Worm (Caenorhabditis elegans) whole organism, late embryonic: ENCODE data around the gene str-146.

Experiments used
- ceh-19 ChIP-seq: fragments of 200-800 bp; sonication (Bioruptor generic); optimal IDR thresholded peaks from 2 replicates; lab custom pipeline; 2018; ENCODE audit warnings: mild to moderate bottlenecking, missing genetic modification characterization, missing compliant biosample characterization
- hlh-30 ChIP-seq: sonication (generic microtip); optimal IDR thresholded peaks from 2 replicates; lab custom pipeline; 2017; ENCODE audit warnings: antibody characterized with exemption, missing genetic modification characterization, missing compliant biosample characterization; ENCODE audit not compliant: insufficient read depth
- hlh-8 ChIP-seq: sonication (generic microtip); optimal IDR thresholded peaks from 2 replicates; lab custom pipeline; 2016; ENCODE audit warnings: missing genotype, missing genetic modification characterization, missing compliant biosample characterization
- lim-6 ChIP-seq: sonication (generic microtip); optimal IDR thresholded peaks from 2 replicates; lab custom pipeline; 2016; ENCODE audit warnings: missing genetic modification characterization, missing compliant biosample characterization
- madf-2 ChIP-seq: sonication (generic microtip); optimal IDR thresholded peaks from 2 replicates; lab custom pipeline; 2017; ENCODE audit warnings: missing genetic modification characterization, missing compliant biosample characterization
- nhr-11 ChIP-seq: fragments of 150-350 bp; optimal IDR thresholded peaks from 2 replicates; lab custom pipeline; 2014; ENCODE audit warnings: missing biosample characterization, missing genetic modification characterization
- pha-4 ChIP-seq: fragments of 150-350 bp; optimal IDR thresholded peaks from 2 replicates; lab custom pipeline; 2018; ENCODE audit warnings: missing biosample characterization, missing genetic modification reagents, missing genetic modification characterization

DNA sequence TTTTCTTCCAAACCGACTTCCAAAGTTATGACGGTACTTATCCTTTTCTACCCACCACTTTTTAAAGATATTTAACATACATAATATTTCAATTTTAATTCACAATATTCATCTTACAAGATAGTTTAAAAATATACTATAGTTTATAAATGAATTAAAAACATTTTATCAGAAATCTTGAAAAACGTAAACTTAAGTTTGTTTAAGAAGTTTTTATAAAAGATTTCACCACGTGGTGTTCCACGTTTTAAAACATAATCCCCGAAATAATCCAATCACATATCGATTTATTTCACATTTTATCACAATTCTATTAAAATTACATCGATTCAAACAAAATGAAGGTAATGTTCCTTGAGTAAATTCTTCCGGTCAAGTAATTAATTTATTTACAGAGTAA lies 48.6 kb downstream of the str-146 start, which contains the start of gene ZC513.3:
- TF ChIP-seq hlh-8 (tag; lab: Kevin White, UChicago) (no peak), ceh-19 (GFP tag; lab: Kevin White, UChicago) (no peak), nhr-11 (tag; lab: Kevin White, UChicago) (no peak), hlh-30 (tag; lab: Kevin White, UChicago) (no peak), lim-6 (tag; lab: Kevin White, UChicago) (no peak), madf-2 (tag; lab: Kevin White, UChicago) (no peak), pha-4 (tag; lab: Kevin White, UChicago) (no peak)
